Fruit fly (Drosophila melanogaster) whole organism, prepupa: Measurements from ENCODE around the gene Pfas.
A peak's percentile ranks its signal among the peaks of the same experiment; 100 is the strongest.

Experiments used
- Blimp-1 ChIP-seq: fragments of 200-800 bp; sonication (Bioruptor generic); optimal IDR thresholded peaks from 3 replicates; lab custom pipeline; 2017; ENCODE audit warnings: missing biosample characterization, missing genetic modification characterization, mild to moderate bottlenecking, moderate library complexity, missing genetic modification reagents
- CG10669 ChIP-seq: fragments of 200-800 bp; sonication (Bioruptor generic); optimal IDR thresholded peaks from 3 replicates; lab custom pipeline; 2018; ENCODE audit warnings: missing biosample characterization, mild to moderate bottlenecking, missing genetic modification characterization, moderate library complexity
- CG11294 ChIP-seq: fragments of 200-800 bp; sonication (Bioruptor generic); IDR thresholded peaks from 2 replicates; pipeline ENCODE4 v1.3.6; 2022; ENCODE audit warnings: missing biosample characterization, missing genetic modification characterization
- CG11902 ChIP-seq: fragments of 200-800 bp; sonication (Bioruptor generic); optimal IDR thresholded peaks from 3 replicates; lab custom pipeline; 2016; ENCODE audit warnings: missing biosample characterization, missing genetic modification characterization
- CG15336 ChIP-seq: fragments of 200-800 bp; sonication (Bioruptor generic); IDR thresholded peaks from 2 replicates; pipeline ENCODE4 v1.3.6; 2022; ENCODE audit warnings: missing biosample characterization, missing genetic modification characterization
- CG1621 ChIP-seq: fragments of 200-800 bp; sonication (Bioruptor generic); optimal IDR thresholded peaks from 3 replicates; lab custom pipeline; 2018; ENCODE audit warnings: missing biosample characterization, mild to moderate bottlenecking, missing genetic modification characterization
- CG3032 ChIP-seq: fragments of 200-800 bp; optimal IDR thresholded peaks from 2 replicates; lab custom pipeline; 2019; ENCODE audit warnings: missing biosample characterization, mild to moderate bottlenecking, missing genetic modification characterization, moderate library complexity
- CG31627 ChIP-seq: fragments of 200-800 bp; sonication (Bioruptor generic); optimal IDR thresholded peaks from 3 replicates; lab custom pipeline; 2016; ENCODE audit warnings: missing biosample characterization, missing genetic modification characterization
- CG32006 ChIP-seq: fragments of 200-800 bp; sonication (Bioruptor generic); optimal IDR thresholded peaks from 3 replicates; lab custom pipeline; 2017; ENCODE audit warnings: missing biosample characterization, mild to moderate bottlenecking, missing genetic modification characterization
- CG3919 ChIP-seq: fragments of 200-800 bp; sonication (Bioruptor generic); optimal IDR thresholded peaks from 3 replicates; lab custom pipeline; 2016; ENCODE audit warnings: missing biosample characterization, missing genetic modification characterization
- CG4318 ChIP-seq: fragments of 200-800 bp; sonication (Bioruptor generic); optimal IDR thresholded peaks from 3 replicates; lab custom pipeline; 2017; ENCODE audit warnings: missing biosample characterization, mild to moderate bottlenecking, missing genetic modification characterization
- CG6163 ChIP-seq: fragments of 200-800 bp; sonication (Bioruptor generic); IDR thresholded peaks from 3 replicates; pipeline ENCODE4 v1.3.6; 2022; ENCODE audit warnings: missing biosample characterization, missing genetic modification characterization
- CG6808 ChIP-seq: fragments of 200-800 bp; sonication (Bioruptor generic); optimal IDR thresholded peaks from 3 replicates; lab custom pipeline; 2017; ENCODE audit warnings: missing biosample characterization, missing genetic modification characterization, mild to moderate bottlenecking, moderate library complexity, missing genetic modification reagents
- CG6854 ChIP-seq: fragments of 200-800 bp; sonication (Bioruptor generic); optimal IDR thresholded peaks from 2 replicates; lab custom pipeline; 2017; ENCODE audit warnings: missing biosample characterization, mild to moderate bottlenecking, missing genetic modification characterization
- CG7368 ChIP-seq: fragments of 200-800 bp; sonication (Bioruptor generic); optimal IDR thresholded peaks from 3 replicates; lab custom pipeline; 2016; ENCODE audit warnings: missing biosample characterization, missing genetic modification characterization
- CG8119 ChIP-seq: fragments of 200-800 bp; sonication (Bioruptor generic); IDR thresholded peaks from 3 replicates; pipeline ENCODE4 v1.3.6; 2022; ENCODE audit warnings: missing biosample characterization, missing genetic modification characterization
- CG8632 ChIP-seq: fragments of 200-800 bp; sonication (Bioruptor generic); optimal IDR thresholded peaks from 3 replicates; lab custom pipeline; 2016; ENCODE audit warnings: missing biosample characterization, missing genetic modification characterization
- CG9139 ChIP-seq: fragments of 200-800 bp; sonication (Bioruptor generic); optimal IDR thresholded peaks from 3 replicates; lab custom pipeline; 2017; ENCODE audit warnings: missing biosample characterization, mild to moderate bottlenecking, missing genetic modification characterization
- Eip75B ChIP-seq: fragments of 200-800 bp; sonication (Bioruptor generic); optimal IDR thresholded peaks from 3 replicates; lab custom pipeline; 2016; ENCODE audit warnings: missing biosample characterization, missing genetic modification characterization
- Eip78C ChIP-seq: fragments of 200-800 bp; sonication (Bioruptor generic); peaks from one replicate; lab custom pipeline; 2016; ENCODE audit warnings: missing biosample characterization, missing genetic modification characterization
- Eip93F ChIP-seq: fragments of 200-800 bp; sonication (Bioruptor generic); optimal IDR thresholded peaks from 2 replicates; lab custom pipeline; 2016; ENCODE audit warnings: missing biosample characterization, mild to moderate bottlenecking, missing genetic modification characterization
- Ets21C ChIP-seq: fragments of 200-800 bp; sonication (Bioruptor generic); optimal IDR thresholded peaks from 3 replicates; lab custom pipeline; 2016; ENCODE audit warnings: missing biosample characterization, missing genetic modification characterization
- Ets96B ChIP-seq: fragments of 200-800 bp; optimal IDR thresholded peaks from 2 replicates; lab custom pipeline; 2019; ENCODE audit warnings: missing biosample characterization, mild to moderate bottlenecking, missing genetic modification characterization, moderate library complexity
- Hr39 ChIP-seq: fragments of 200-800 bp; sonication (Bioruptor generic); optimal IDR thresholded peaks from 2 replicates; lab custom pipeline; 2016; ENCODE audit warnings: missing biosample characterization, missing genetic modification characterization
- Hr4 ChIP-seq: fragments of 200-800 bp; sonication (Bioruptor generic); optimal IDR thresholded peaks from 3 replicates; lab custom pipeline; 2016; ENCODE audit warnings: missing biosample characterization, missing genetic modification characterization
- Lpt ChIP-seq: fragments of 200-800 bp; sonication (Bioruptor generic); optimal IDR thresholded peaks from 3 replicates; lab custom pipeline; 2016; ENCODE audit warnings: missing biosample characterization, missing genetic modification characterization
- Sox14 ChIP-seq: fragments of 200-800 bp; sonication (Bioruptor generic); optimal IDR thresholded peaks from 3 replicates; lab custom pipeline; 2016; ENCODE audit warnings: missing biosample characterization, missing genetic modification characterization
- achi ChIP-seq: fragments of 200-800 bp; sonication (Bioruptor generic); optimal IDR thresholded peaks from 3 replicates; lab custom pipeline; 2016; ENCODE audit warnings: missing biosample characterization, missing genetic modification characterization
- acj6 ChIP-seq: fragments of 200-800 bp; sonication (Bioruptor generic); optimal IDR thresholded peaks from 3 replicates; lab custom pipeline; 2016; ENCODE audit warnings: missing biosample characterization, missing genetic modification characterization
- cyc ChIP-seq: fragments of 200-800 bp; sonication (Bioruptor generic); optimal IDR thresholded peaks from 3 replicates; lab custom pipeline; 2016; ENCODE audit warnings: missing biosample characterization, missing genetic modification characterization
- dac ChIP-seq: fragments of 200-800 bp; sonication (Bioruptor generic); optimal IDR thresholded peaks from 2 replicates; lab custom pipeline; 2017; ENCODE audit warnings: missing biosample characterization, mild to moderate bottlenecking, missing genetic modification characterization
- dsx ChIP-seq: fragments of 200-800 bp; optimal IDR thresholded peaks from 3 replicates; lab custom pipeline; 2019; ENCODE audit warnings: missing biosample characterization, mild to moderate bottlenecking, missing genetic modification characterization, moderate library complexity; ENCODE audit not compliant: poor library complexity, severe bottlenecking
- eg ChIP-seq: fragments of 200-800 bp; sonication (Bioruptor generic); IDR thresholded peaks from 3 replicates; pipeline ENCODE4 v1.3.6; 2022; ENCODE audit warnings: missing biosample characterization, missing genetic modification characterization
- esn ChIP-seq: fragments of 200-800 bp; sonication (Bioruptor generic); optimal IDR thresholded peaks from 2 replicates; lab custom pipeline; 2016; ENCODE audit warnings: missing biosample characterization, mild to moderate bottlenecking, missing genetic modification characterization, moderate library complexity
- fd59A ChIP-seq: fragments of 200-800 bp; sonication (Bioruptor generic); optimal IDR thresholded peaks from 2 replicates; lab custom pipeline; 2017; ENCODE audit warnings: missing biosample characterization, mild to moderate bottlenecking, missing genetic modification characterization, missing genetic modification reagents
- fkh ChIP-seq: fragments of 200-800 bp; sonication (Bioruptor generic); optimal IDR thresholded peaks from 3 replicates; lab custom pipeline; 2017; ENCODE audit warnings: missing biosample characterization, mild to moderate bottlenecking, missing genetic modification characterization, moderate library complexity
- net ChIP-seq: fragments of 200-800 bp; sonication (Bioruptor generic); optimal IDR thresholded peaks from 3 replicates; lab custom pipeline; 2016; ENCODE audit warnings: missing biosample characterization, missing genetic modification characterization
- pdm3 ChIP-seq: fragments of 200-800 bp; sonication (Bioruptor generic); optimal IDR thresholded peaks from 3 replicates; lab custom pipeline; 2016; ENCODE audit warnings: missing biosample characterization, missing genetic modification characterization
- spab ChIP-seq: fragments of 200-800 bp; sonication (Bioruptor generic); optimal IDR thresholded peaks from 2 replicates; lab custom pipeline; 2017; ENCODE audit warnings: missing biosample characterization, mild to moderate bottlenecking, missing genetic modification characterization, missing genetic modification reagents
- ss ChIP-seq, 2 experiments: fragments of 200-800 bp; sonication (Bioruptor generic); optimal IDR thresholded peaks; 2 replicates in 1 of 2; 3 replicates in 1 of 2; lab custom pipeline; 2017 to 2018; ENCODE audit warnings: mild to moderate bottlenecking in 2 of 2, missing biosample characterization in 2 of 2, missing genetic modification characterization in 2 of 2, moderate library complexity in 1 of 2
- svp ChIP-seq: fragments of 200-800 bp; sonication (Bioruptor generic); peaks from one replicate; lab custom pipeline; 2016; ENCODE audit warnings: missing biosample characterization, missing genetic modification characterization
- topi ChIP-seq: fragments of 200-800 bp; sonication (Bioruptor generic); optimal IDR thresholded peaks from 3 replicates; lab custom pipeline; 2016; ENCODE audit warnings: missing biosample characterization, missing genetic modification characterization

The Pfas gene

DNA sequence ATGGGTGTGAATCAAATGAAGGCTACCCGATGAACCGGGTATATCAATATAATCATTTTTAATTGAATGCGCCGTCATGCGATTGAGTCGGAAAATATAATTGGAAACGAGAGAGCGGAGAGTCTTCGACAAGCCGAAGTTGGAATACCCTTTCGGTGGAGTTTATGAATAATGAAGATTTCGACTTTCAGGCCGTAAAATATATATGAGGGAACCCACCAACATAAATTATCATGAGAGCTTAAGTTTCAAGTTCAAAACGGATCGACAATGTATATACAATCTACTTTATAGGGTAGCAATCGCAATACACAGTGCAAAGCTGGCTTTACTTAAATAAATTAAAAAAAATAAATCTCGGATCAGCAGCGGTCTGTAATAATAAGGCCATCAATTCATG is 14.0 kb downstream of the Pfas start (continued):
- TF ChIP-seq CG11902 (GFP tag; lab: Kevin White, UChicago) (peak; percentile 8), CG6808 (GFP tag; lab: Kevin White, UChicago) (peak; percentile 50), net (peak; percentile 41), Blimp-1 (GFP tag; lab: Kevin White, UChicago) (no peak), CG1621 (tag; lab: Kevin White, UChicago) (peak; percentile 20), eg (GFP tag; lab: Robert Waterston, UW) (peak; percentile 59; the same call in 2 of the 3 replicates), CG10669 (GFP tag; lab: Kevin White, UChicago) (no peak), CG11294 (GFP tag; lab: Robert Waterston, UW) (0 out of 2 replicates have a peak, but pooled peaks have one; percentile 7)

DNA sequence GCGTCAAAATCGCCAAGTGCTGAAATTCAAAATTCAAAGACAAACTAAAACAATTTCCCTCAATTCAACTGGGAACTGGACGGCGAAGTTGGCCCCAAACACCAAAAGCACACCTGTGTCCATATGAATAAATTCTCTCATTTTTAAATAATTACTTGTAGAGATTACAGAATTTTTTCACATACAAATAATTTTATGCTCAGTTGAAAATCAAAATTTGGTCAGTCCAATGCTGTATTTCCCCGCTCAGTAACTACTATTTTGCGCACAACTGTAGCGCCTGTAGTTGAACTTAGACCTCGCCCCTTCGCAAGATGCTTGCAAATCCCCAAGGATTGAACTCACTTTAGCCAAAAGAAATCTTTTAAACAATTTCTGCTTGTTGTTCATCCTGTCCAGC is 17.1 kb downstream of the Pfas start:
- TF ChIP-seq CG6163 (GFP tag; lab: Robert Waterston, UW): peak; percentile 21; the same call in 1 of the 3 replicates
- TF ChIP-seq acj6: peak; percentile 24
- TF ChIP-seq dsx (GFP tag; lab: Kevin White, UChicago): no peak
- peak; percentile 7 for TF ChIP-seq CG31627 (GFP tag; lab: Kevin White, UChicago)
- no peak for TF ChIP-seq spab
- peak; percentile 37 for TF ChIP-seq CG32006 (GFP tag; lab: Kevin White, UChicago)
- TF ChIP-seq Hr39 (GFP tag; lab: Kevin White, UChicago): peak; percentile 15
- peak; percentile 18 for TF ChIP-seq achi (GFP tag; lab: Kevin White, UChicago)
- TF ChIP-seq esn (GFP tag; lab: Kevin White, UChicago): peak; percentile 1
- TF ChIP-seq Eip78C (GFP tag; lab: Kevin White, UChicago): peak; percentile 47
- peak; percentile 44; the same call in 1 of the 2 replicates for TF ChIP-seq CG15336 (GFP tag; lab: Robert Waterston, UW)
- TF ChIP-seq CG8119 (GFP tag; lab: Robert Waterston, UW): peak; percentile 44; the same call in 2 of the 3 replicates
- TF ChIP-seq Hr4 (GFP tag; lab: Kevin White, UChicago): peak; percentile 34
- no peak for TF ChIP-seq CG7368 (GFP tag; lab: Kevin White, UChicago)
- TF ChIP-seq CG3919: peak; percentile 5
- TF ChIP-seq eg (GFP tag; lab: Robert Waterston, UW): peak; percentile 39; the same call in 1 of the 3 replicates
- no peak for TF ChIP-seq CG11294 (GFP tag; lab: Robert Waterston, UW)
- TF ChIP-seq dac (GFP tag; lab: Kevin White, UChicago): no peak
- peak; percentile 74 for TF ChIP-seq svp
- peak; percentile 2 for TF ChIP-seq pdm3 (GFP tag; lab: Kevin White, UChicago)
- no peak for TF ChIP-seq Blimp-1 (GFP tag; lab: Kevin White, UChicago)
- TF ChIP-seq, all 60 proteins: peak for 15

DNA sequence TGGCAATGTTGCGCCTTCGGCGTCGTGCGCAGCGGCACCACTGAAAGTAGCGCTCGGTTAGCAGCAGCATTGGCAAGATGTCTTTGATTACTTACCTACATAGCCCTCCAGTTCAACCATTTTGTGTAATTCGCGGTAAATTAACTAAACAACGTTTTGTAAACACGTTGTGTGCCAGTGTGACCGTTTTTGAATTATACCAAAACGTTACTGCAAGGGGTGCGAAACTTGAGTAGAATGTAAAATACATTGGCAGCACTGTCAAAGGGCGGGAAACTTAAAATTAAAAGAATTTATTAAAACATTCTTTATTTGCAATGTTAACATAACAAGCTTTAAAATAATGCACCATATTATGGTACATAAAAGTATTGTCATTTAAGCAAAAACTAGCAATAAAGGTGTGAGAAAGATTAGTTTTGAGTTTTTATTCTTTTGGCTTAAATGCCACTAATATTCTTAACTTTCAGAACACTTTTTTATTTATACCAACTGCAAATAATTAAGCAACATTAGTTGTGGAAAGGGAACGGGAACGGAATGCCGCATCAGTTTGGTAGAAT is 21.4 kb downstream of the Pfas start, which contains the start of gene CG9107:
Gene CG9107, minus strand, starts transcription at position 195 of the 563 bp plus-strand sequence.
- TF ChIP-seq CG6808 (GFP tag; lab: Kevin White, UChicago): peak; percentile 100
- TF ChIP-seq CG11902 (GFP tag; lab: Kevin White, UChicago): no peak
- TF ChIP-seq Ets21C (GFP tag; lab: Kevin White, UChicago): no peak
- TF ChIP-seq fkh (GFP tag; lab: Kevin White, UChicago): peak; percentile 78
- no peak for TF ChIP-seq Ets96B

DNA sequence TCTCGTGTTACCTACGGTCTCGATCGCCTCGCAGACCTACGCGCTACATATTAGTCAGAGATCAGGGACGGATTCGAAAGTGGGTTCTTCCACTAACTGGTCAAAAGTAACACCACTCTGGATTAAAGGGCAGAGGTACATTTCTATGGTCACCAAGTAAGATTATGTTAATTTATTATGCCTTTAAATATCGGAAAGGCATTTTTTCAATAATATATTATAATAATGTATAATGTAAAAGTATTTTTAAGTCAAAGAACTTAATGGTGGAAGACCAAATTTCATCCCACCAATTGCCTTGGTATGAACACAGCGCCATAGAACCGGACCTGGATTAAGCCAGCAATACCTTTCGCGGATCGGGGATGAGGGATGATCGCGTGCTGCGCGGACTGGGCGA is 23.1 kb downstream of the Pfas start:
- TF ChIP-seq Eip93F (GFP tag; lab: Kevin White, UChicago) (peak; percentile 15), CG9139 (peak; percentile 71), CG32006 (GFP tag; lab: Kevin White, UChicago) (peak; percentile 63), Eip75B (peak; percentile 53), CG8632 (GFP tag; lab: Kevin White, UChicago) (peak; percentile 51), ss (GFP tag; optimal IDR thresholded peaks at IDR 0.05; lab: Kevin White, UChicago) (peak; percentile 85 to 89), Hr39 (GFP tag; lab: Kevin White, UChicago) (peak; percentile 27), CG3032 (tag; lab: Kevin White, UChicago) (peak; percentile 75), topi (GFP tag; lab: Kevin White, UChicago) (peak; percentile 60), CG10669 (GFP tag; lab: Kevin White, UChicago) (peak; percentile 73), CG11902 (GFP tag; lab: Kevin White, UChicago) (peak; percentile 78), Sox14 (peak; percentile 46), spab (peak; percentile 73), CG6808 (GFP tag; lab: Kevin White, UChicago) (peak; percentile 73), cyc (GFP tag; lab: Kevin White, UChicago) (peak; percentile 64), fd59A (peak; percentile 58), CG4318 (no peak), Blimp-1 (GFP tag; lab: Kevin White, UChicago) (peak; percentile 56), dac (GFP tag; lab: Kevin White, UChicago) (no peak), Lpt (peak; percentile 38), eg (GFP tag; lab: Robert Waterston, UW) (0 out of 3 replicates have a peak, but pooled peaks have one; percentile 28), net (peak; percentile 32), CG6854 (GFP tag; lab: Kevin White, UChicago) (peak; percentile 5), Ets21C (GFP tag; lab: Kevin White, UChicago) (no peak), CG11294 (GFP tag; lab: Robert Waterston, UW) (no peak)
